Comparison of ENCODE assay signal across 3 worm cellular contexts in the genomic region with DNA sequence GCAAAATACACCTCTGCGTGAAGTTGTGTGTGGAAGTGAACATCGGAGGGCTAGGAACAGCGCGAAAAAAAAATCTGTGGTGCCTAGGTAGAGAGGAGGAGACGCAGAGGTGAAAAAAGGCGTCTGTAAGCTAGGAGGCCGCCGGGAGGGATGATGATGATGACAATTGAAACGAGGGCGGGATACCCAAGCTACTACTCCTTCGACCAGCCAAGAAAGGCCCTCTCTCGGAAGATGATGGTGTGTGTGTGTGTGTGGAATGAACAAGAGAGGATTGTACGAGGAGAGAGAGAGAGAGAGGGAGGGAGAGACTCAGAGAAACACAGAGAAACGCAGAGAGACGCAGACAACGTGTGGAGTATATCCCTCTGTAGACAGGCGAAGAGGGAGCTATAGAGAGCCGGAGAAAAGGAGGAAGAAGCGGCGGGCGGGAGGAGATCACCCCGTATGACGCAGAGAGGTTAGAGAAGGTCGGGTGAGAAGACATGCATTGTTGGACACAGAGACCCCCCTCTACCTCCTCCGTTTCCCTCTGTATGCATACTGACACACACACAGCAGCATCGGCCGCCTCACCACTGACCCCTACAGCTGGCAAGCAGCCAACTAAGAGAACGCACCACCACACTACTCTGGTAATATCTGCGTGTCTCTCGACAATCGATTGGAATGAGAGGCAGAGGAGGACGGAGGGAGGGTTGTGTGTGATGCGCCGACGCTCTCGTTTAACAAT.
TF ChIP-seq lines count a peak whose summit lies in the region.

No protein-coding gene starts in this region.

TF ChIP-seq in whole organism, L1 larva, 84 proteins besides CTCF, POLR2A, EP300 and RAD21 (continued from another document and continues in another):
- TF ChIP-seq lin-35 (GFP tag; optimal IDR thresholded peaks at IDR 0.05; lab: Kevin White, UChicago) (peak; percentile 56 to 76), alr-1 (tag; optimal IDR thresholded peaks at IDR 0.05; lab: Kevin White, UChicago; ENCODE audit: borderline replicate concordance) (no peak), ceh-88 (GFP tag; IDR thresholded peaks at IDR 0.05; lab: Robert Waterston, UW) (peak; percentile 58; the same call in 1 of the 2 replicates), lir-3 (tag; optimal IDR thresholded peaks at IDR 0.05; lab: Kevin White, UChicago; ENCODE audit: poor library complexity) (no peak), snu-23 (GFP tag; optimal IDR thresholded peaks at IDR 0.05; lab: Kevin White, UChicago) (peak; percentile 94), fos-1 (tag; optimal IDR thresholded peaks at IDR 0.05; lab: Kevin White, UChicago) (peak; percentile 45), hpl-2 (GFP tag; optimal IDR thresholded peaks at IDR 0.05; lab: Kevin White, UChicago) (no peak), nhr-237 (tag; optimal IDR thresholded peaks at IDR 0.05; lab: Kevin White, UChicago) (peak; percentile 29), unc-62 (GFP tag; optimal IDR thresholded peaks at IDR 0.05; lab: Kevin White, UChicago) (no peak), grh-1 (GFP tag; IDR thresholded peaks at IDR 0.05; lab: Robert Waterston, UW) (peak; percentile 60), nhr-12 (tag; optimal IDR thresholded peaks at IDR 0.05; lab: Kevin White, UChicago) (no peak), nhr-19 (GFP tag; conservative IDR thresholded peaks at IDR 0.05; lab: Robert Waterston, UW) (peak; percentile 81), ces-1 (GFP tag; optimal IDR thresholded peaks at IDR 0.05; lab: Kevin White, UChicago) (no peak), egl-27 (tag; optimal IDR thresholded peaks at IDR 0.05; lab: Kevin White, UChicago) (peak; percentile 37 to 55), nhr-11 (tag; optimal IDR thresholded peaks at IDR 0.05; lab: Kevin White, UChicago) (peak; percentile 64), ceh-8 (GFP tag; optimal IDR thresholded peaks at IDR 0.05; lab: Kevin White, UChicago) (peak; percentile 70), mef-2 (tag; optimal IDR thresholded peaks at IDR 0.05; lab: Kevin White, UChicago) (no peak), egl-13 (tag; optimal IDR thresholded peaks at IDR 0.05; lab: Kevin White, UChicago) (peak; percentile 90), tlp-1 (tag; optimal IDR thresholded peaks at IDR 0.05; lab: Kevin White, UChicago) (no peak), nhr-47 (tag; optimal IDR thresholded peaks at IDR 0.05; lab: Kevin White, UChicago) (peak; percentile 91), unc-86 (tag; optimal IDR thresholded peaks at IDR 0.05; lab: Kevin White, UChicago) (peak; percentile 95), ceh-82 (tag; optimal IDR thresholded peaks at IDR 0.05; lab: Kevin White, UChicago) (peak; percentile 49 to 64 (median 51)), nhr-28 (tag; optimal IDR thresholded peaks at IDR 0.05; lab: Kevin White, UChicago) (no peak), efl-3 (GFP tag; optimal IDR thresholded peaks at IDR 0.05; lab: Kevin White, UChicago) (no peak), lin-13 (GFP tag; optimal IDR thresholded peaks at IDR 0.05; lab: Kevin White, UChicago) (peak; percentile 67), mep-1 (tag; optimal IDR thresholded peaks at IDR 0.05; lab: Kevin White, UChicago) (peak; percentile 49), skn-1 (tag; optimal IDR thresholded peaks at IDR 0.05; lab: Kevin White, UChicago) (peak; percentile 63), ama-1 (optimal IDR thresholded peaks at IDR 0.05; lab: Kevin White, UChicago) (no peak), ztf-11 (tag; optimal IDR thresholded peaks at IDR 0.05; lab: Kevin White, UChicago) (peak in 1 of 2 experiments; percentile 74), zag-1 (tag; optimal IDR thresholded peaks at IDR 0.05; lab: Kevin White, UChicago) (peak; percentile 10), lin-39 (tag; optimal IDR thresholded peaks at IDR 0.05; lab: Kevin White, UChicago) (peak; percentile 3), jun-1 (tag; optimal IDR thresholded peaks at IDR 0.05; lab: Kevin White, UChicago) (peak; percentile 73), sup-37 (GFP tag; optimal IDR thresholded peaks at IDR 0.05; lab: Kevin White, UChicago) (peak; percentile 45), nhr-76 (tag; optimal IDR thresholded peaks at IDR 0.05; lab: Kevin White, UChicago) (no peak), xbp-1 (tag; optimal IDR thresholded peaks at IDR 0.05; lab: Kevin White, UChicago) (peak; percentile 68), snpc-4 (tag; optimal IDR thresholded peaks at IDR 0.05; lab: Kevin White, UChicago) (peak; percentile 54), efl-1 (optimal IDR thresholded peaks at IDR 0.05; lab: Kevin White, UChicago) (peak; percentile 74 to 86), efl-1 (GFP tag; optimal IDR thresholded peaks at IDR 0.05 in 1 of 2; lab: Kevin White, UChicago) (peak; percentile 33 to 92), lin-14 (GFP tag; optimal IDR thresholded peaks at IDR 0.05; lab: Kevin White, UChicago) (peak; percentile 99), vab-15 (tag; optimal IDR thresholded peaks at IDR 0.05; lab: Kevin White, UChicago) (no peak)

TF ChIP-seq in whole organism, L3 larva, 47 proteins besides CTCF, POLR2A, EP300 and RAD21 (continued from another document):
- TF ChIP-seq zag-1 (tag; optimal IDR thresholded peaks at IDR 0.05; lab: Kevin White, UChicago) (peak; percentile 58), elt-1 (tag; optimal IDR thresholded peaks at IDR 0.05; lab: Kevin White, UChicago) (peak; percentile 56), sea-2 (GFP tag; optimal IDR thresholded peaks at IDR 0.05; lab: Kevin White, UChicago) (peak; percentile 52), aly-2 (tag; optimal IDR thresholded peaks at IDR 0.05; lab: Kevin White, UChicago) (no peak), jun-1 (tag; optimal IDR thresholded peaks at IDR 0.05; lab: Kevin White, UChicago) (peak; percentile 68), pqm-1 (tag; optimal IDR thresholded peaks at IDR 0.05; lab: Kevin White, UChicago) (peak; percentile 29), nhr-23 (tag; optimal IDR thresholded peaks at IDR 0.05; lab: Kevin White, UChicago) (peak; percentile 88), mml-1 (tag; optimal IDR thresholded peaks at IDR 0.05; lab: Kevin White, UChicago) (no peak), R02D3.7 (tag; optimal IDR thresholded peaks at IDR 0.05; lab: Kevin White, UChicago) (peak; percentile 49), ceh-82 (tag; optimal IDR thresholded peaks at IDR 0.05; lab: Kevin White, UChicago) (peak; percentile 79), ceh-28 (tag; optimal IDR thresholded peaks at IDR 0.05; lab: Kevin White, UChicago) (peak; percentile 92), nhr-43 (tag; optimal IDR thresholded peaks at IDR 0.05; lab: Kevin White, UChicago; ENCODE audit: poor library complexity, severe bottlenecking) (peak; percentile 85), fkh-2 (tag; optimal IDR thresholded peaks at IDR 0.05; lab: Kevin White, UChicago) (no peak), ceh-16 (tag; optimal IDR thresholded peaks at IDR 0.05; lab: Kevin White, UChicago) (no peak), unc-62 (GFP tag; optimal IDR thresholded peaks at IDR 0.05; lab: Kevin White, UChicago) (peak; percentile 14), nhr-237 (tag; optimal IDR thresholded peaks at IDR 0.05; lab: Kevin White, UChicago) (no peak), egl-27 (tag; optimal IDR thresholded peaks at IDR 0.05; lab: Kevin White, UChicago) (peak; percentile 2), ama-1 (optimal IDR thresholded peaks at IDR 0.05; lab: Kevin White, UChicago) (peak; percentile 18), pha-4 (tag; optimal IDR thresholded peaks at IDR 0.05; lab: Kevin White, UChicago) (peak; percentile 68), mdl-1 (tag; optimal IDR thresholded peaks at IDR 0.05; lab: Kevin White, UChicago) (peak; percentile 61), skn-1 (tag; optimal IDR thresholded peaks at IDR 0.05; lab: Kevin White, UChicago) (no peak), ZK546.5 (tag; optimal IDR thresholded peaks at IDR 0.05; lab: Kevin White, UChicago) (no peak), hmg-11 (tag; optimal IDR thresholded peaks at IDR 0.05; lab: Kevin White, UChicago) (peak; percentile 90), nhr-25 (tag; optimal IDR thresholded peaks at IDR 0.05; lab: Kevin White, UChicago) (peak; percentile 88), lsy-12 (tag; optimal IDR thresholded peaks at IDR 0.05; lab: Kevin White, UChicago) (peak; percentile 68), elt-3 (tag; optimal IDR thresholded peaks at IDR 0.05; lab: Kevin White, UChicago) (no peak), lin-39 (tag; optimal IDR thresholded peaks at IDR 0.05; lab: Kevin White, UChicago) (peak; percentile 62), ztf-4 (tag; optimal IDR thresholded peaks at IDR 0.05; lab: Kevin White, UChicago) (peak; percentile 79), elt-2 (tag; optimal IDR thresholded peaks at IDR 0.05; lab: Kevin White, UChicago) (peak; percentile 32)

TF ChIP-seq in whole organism, young adult, 124 proteins besides CTCF, POLR2A, EP300 and RAD21 (continued from another document and continues in another):
- TF ChIP-seq ztf-25 (GFP tag; IDR thresholded peaks at IDR 0.05; lab: Robert Waterston, UW) (no peak), Y67H2A.10 (GFP tag; conservative IDR thresholded peaks at IDR 0.05; lab: Robert Waterston, UW) (no peak), sdz-38 (tag; optimal IDR thresholded peaks at IDR 0.05; lab: Kevin White, UChicago) (no peak), ZK185.1 (tag; optimal IDR thresholded peaks at IDR 0.05; lab: Kevin White, UChicago; ENCODE audit: poor library complexity, severe bottlenecking) (no peak), nfya-2 (GFP tag; IDR thresholded peaks at IDR 0.05; lab: Robert Waterston, UW) (no peak), unc-130 (GFP tag; optimal IDR thresholded peaks at IDR 0.05; lab: Kevin White, UChicago) (no peak), zim-3 (tag; optimal IDR thresholded peaks at IDR 0.05; lab: Kevin White, UChicago) (no peak), nhr-90 (tag; optimal IDR thresholded peaks at IDR 0.05; lab: Kevin White, UChicago) (peak; percentile 0), F10E7.11 (tag; optimal IDR thresholded peaks at IDR 0.05; lab: Kevin White, UChicago) (no peak), B0019.2 (GFP tag; conservative IDR thresholded peaks at IDR 0.05; lab: Robert Waterston, UW) (no peak), Y56A3A.18 (GFP tag; IDR thresholded peaks at IDR 0.05; lab: Robert Waterston, UW) (no peak), hlh-12 (tag; optimal IDR thresholded peaks at IDR 0.05; lab: Kevin White, UChicago) (no peak), F39B2.1 (GFP tag; IDR thresholded peaks at IDR 0.05; lab: Robert Waterston, UW) (no peak), lin-35 (GFP tag; optimal IDR thresholded peaks at IDR 0.05; lab: Kevin White, UChicago) (peak in 1 of 3 experiments; percentile 25), lsl-1 (GFP tag; optimal IDR thresholded peaks at IDR 0.05; lab: Kevin White, UChicago) (no peak), ceh-40 (GFP tag; IDR thresholded peaks at IDR 0.05; lab: Robert Waterston, UW) (no peak), lsy-27 (tag; optimal IDR thresholded peaks at IDR 0.05; lab: Kevin White, UChicago; ENCODE audit: borderline replicate concordance, insufficient read depth) (no peak), lir-1 (GFP tag; conservative IDR thresholded peaks at IDR 0.05; lab: Robert Waterston, UW) (peak; percentile 40; the same call in 1 of the 2 replicates), sea-2 (GFP tag; IDR thresholded peaks at IDR 0.05; lab: Robert Waterston, UW) (no peak), hsf-1 (GFP tag; IDR thresholded peaks at IDR 0.05; lab: Robert Waterston, UW) (no peak), ceh-91 (GFP tag; IDR thresholded peaks at IDR 0.05; lab: Robert Waterston, UW) (no peak), F55B11.4 (tag; optimal IDR thresholded peaks at IDR 0.05; lab: Kevin White, UChicago; ENCODE audit: borderline replicate concordance, insufficient read depth) (no peak), zfh-2 (GFP tag; conservative IDR thresholded peaks at IDR 0.05; lab: Robert Waterston, UW) (peak; percentile 99), nhr-80 (tag; optimal IDR thresholded peaks at IDR 0.05; lab: Kevin White, UChicago) (peak; percentile 75), F37B4.10 (GFP tag; IDR thresholded peaks at IDR 0.05; lab: Robert Waterston, UW) (no peak), nhr-179 (tag; optimal IDR thresholded peaks at IDR 0.05; lab: Kevin White, UChicago) (no peak), dox-1 (GFP tag; IDR thresholded peaks at IDR 0.05; lab: Robert Waterston, UW) (peak; percentile 87), repo-1 (tag; optimal IDR thresholded peaks at IDR 0.05; lab: Kevin White, UChicago) (no peak), pbrm-1 (GFP tag; IDR thresholded peaks at IDR 0.05; lab: Robert Waterston, UW) (peak; percentile 56; the same call in 1 of the 2 replicates), madf-6 (GFP tag; IDR thresholded peaks at IDR 0.05; lab: Robert Waterston, UW) (no peak), Y95B8A.8 (GFP tag; IDR thresholded peaks at IDR 0.05; lab: Robert Waterston, UW) (0 out of 2 replicates have a peak, but pooled peaks have one; percentile 28), hrde-1 (tag; optimal IDR thresholded peaks at IDR 0.05; lab: Kevin White, UChicago; ENCODE audit: borderline replicate concordance) (no peak), F52B5.7 (tag; optimal IDR thresholded peaks at IDR 0.05; lab: Kevin White, UChicago) (no peak), B0261.1 (tag; optimal IDR thresholded peaks at IDR 0.05; lab: Kevin White, UChicago) (no peak), him-1 (tag; optimal IDR thresholded peaks at IDR 0.05; lab: Kevin White, UChicago) (no peak), atf-7 (tag; optimal IDR thresholded peaks at IDR 0.05; lab: Kevin White, UChicago) (no peak), B0035.1 (tag; optimal IDR thresholded peaks at IDR 0.05; lab: Kevin White, UChicago) (peak; percentile 1), egl-44 (GFP tag; IDR thresholded peaks at IDR 0.05; lab: Robert Waterston, UW) (no peak), ztf-3 (GFP tag; optimal IDR thresholded peaks at IDR 0.05; lab: Kevin White, UChicago) (no peak), F57A8.1 (GFP tag; optimal IDR thresholded peaks at IDR 0.05; lab: Kevin White, UChicago) (no peak), C17E4.6 (GFP tag; IDR thresholded peaks at IDR 0.05; lab: Robert Waterston, UW) (no peak), sptf-2 (GFP tag; optimal IDR thresholded peaks at IDR 0.05; lab: Kevin White, UChicago) (no peak), hmg-1.2 (GFP tag; IDR thresholded peaks at IDR 0.05; lab: Robert Waterston, UW) (peak; percentile 84), ztf-22 (GFP tag; optimal IDR thresholded peaks at IDR 0.05; lab: Kevin White, UChicago) (no peak), ztf-6 (GFP tag; IDR thresholded peaks at IDR 0.05; lab: Robert Waterston, UW) (no peak), ets-4 (GFP tag; optimal IDR thresholded peaks at IDR 0.05; lab: Kevin White, UChicago) (no peak), athp-1 (tag; optimal IDR thresholded peaks at IDR 0.05; lab: Kevin White, UChicago) (no peak), T07F8.4 (tag; optimal IDR thresholded peaks at IDR 0.05; lab: Kevin White, UChicago) (no peak), lin-26 (GFP tag; IDR thresholded peaks at IDR 0.05; lab: Robert Waterston, UW) (peak; percentile 47; the same call in 1 of the 2 replicates), T26A5.8 (tag; optimal IDR thresholded peaks at IDR 0.05; lab: Kevin White, UChicago) (no peak), cebp-1 (GFP tag; IDR thresholded peaks at IDR 0.05; lab: Robert Waterston, UW) (no peak), cebp-1 (tag; optimal IDR thresholded peaks at IDR 0.05; lab: Kevin White, UChicago) (peak; percentile 77), ceh-58 (GFP tag; IDR thresholded peaks at IDR 0.05; lab: Robert Waterston, UW) (no peak), D2030.7 (GFP tag; IDR thresholded peaks at IDR 0.05; lab: Robert Waterston, UW) (no peak), F57C9.4 (tag; optimal IDR thresholded peaks at IDR 0.05; lab: Kevin White, UChicago) (no peak), pha-4 (tag; optimal IDR thresholded peaks at IDR 0.05; lab: Kevin White, UChicago) (peak; percentile 7), F23B12.7 (tag; optimal IDR thresholded peaks at IDR 0.05; lab: Kevin White, UChicago; ENCODE audit: insufficient read depth) (no peak), F49E8.2 (tag; optimal IDR thresholded peaks at IDR 0.05; lab: Kevin White, UChicago; ENCODE audit: insufficient read depth) (no peak), fkh-3 (tag; optimal IDR thresholded peaks at IDR 0.05; lab: Kevin White, UChicago) (no peak), nhr-120 (GFP tag; IDR thresholded peaks at IDR 0.05; lab: Robert Waterston, UW) (no peak), aptf-2 (GFP tag; conservative IDR thresholded peaks at IDR 0.05; lab: Robert Waterston, UW) (no peak), attf-6 (GFP tag; IDR thresholded peaks at IDR 0.05; lab: Robert Waterston, UW) (no peak), nfya-1 (tag; optimal IDR thresholded peaks at IDR 0.05; lab: Kevin White, UChicago; ENCODE audit: borderline replicate concordance, insufficient read depth) (no peak), mcd-1 (GFP tag; IDR thresholded peaks at IDR 0.05; lab: Robert Waterston, UW) (peak; percentile 41)
